Worm (Caenorhabditis elegans) whole organism, L4/young adult: ENCODE measurements around the gene coq-3.

Source experiments
- W03F9.2 ChIP-seq: fragments of 150-350 bp; optimal IDR thresholded peaks from 2 replicates; lab custom pipeline; 2014; ENCODE audit warnings: missing biosample characterization, missing genetic modification characterization
- him-1 ChIP-seq: sonication (generic microtip); optimal IDR thresholded peaks from 2 replicates; lab custom pipeline; 2016; ENCODE audit warnings: missing genotype, missing genetic modification reagents, missing genetic modification characterization, missing compliant biosample characterization

DNA sequence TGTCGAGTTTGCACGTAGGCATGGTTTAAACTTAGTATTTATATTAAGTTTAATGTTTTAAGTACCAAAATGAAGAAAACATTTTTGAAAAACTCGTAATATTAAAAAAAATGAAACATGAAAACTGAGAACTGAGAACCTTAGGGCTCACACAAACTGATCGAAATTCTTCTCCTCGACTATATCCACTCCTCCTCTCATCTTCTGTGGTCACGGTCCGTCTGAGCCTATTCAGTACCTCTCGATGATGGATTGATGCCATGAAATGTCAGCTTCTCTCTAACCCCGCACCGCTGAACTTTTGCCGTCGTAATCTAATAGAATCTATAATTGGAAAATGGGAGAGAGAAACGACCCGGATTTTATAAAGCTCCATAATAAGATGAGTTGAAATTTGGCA is 11.6 kb downstream of the coq-3 start, which contains the start of gene nlp-56:
- TF ChIP-seq W03F9.2 (no peak), him-1 (tag; lab: Kevin White, UChicago) (no peak)
